Worm (Caenorhabditis elegans) whole organism, young adult: ENCODE data around the gene pdf-2.

Experiments
- B0336.3 ChIP-seq: fragments of 200-800 bp; sonication (Bioruptor generic); IDR thresholded peaks from 2 replicates; pipeline ENCODE4 v1.3.6; 2022; ENCODE audit warnings: missing genetic modification characterization, missing compliant biosample characterization
- F49E8.2 ChIP-seq: sonication (generic microtip); optimal IDR thresholded peaks from 3 replicates; lab custom pipeline; 2017; ENCODE audit warnings: missing genetic modification characterization, mild to moderate bottlenecking, missing compliant biosample characterization, antibody characterized with exemption, moderate library complexity; ENCODE audit not compliant: insufficient read depth
- F52B5.7 ChIP-seq: sonication (generic microtip); optimal IDR thresholded peaks from 2 replicates; lab custom pipeline; 2016; ENCODE audit warnings: mild to moderate bottlenecking, missing genetic modification characterization, missing compliant biosample characterization
- F55B11.4 ChIP-seq: sonication (generic microtip); optimal IDR thresholded peaks from 2 replicates; lab custom pipeline; 2016; ENCODE audit warnings: missing compliant biosample characterization, missing genetic modification characterization, borderline replicate concordance; ENCODE audit not compliant: insufficient read depth
- F57C9.4 ChIP-seq: sonication (generic microtip); optimal IDR thresholded peaks from 2 replicates; lab custom pipeline; 2017; ENCODE audit warnings: mild to moderate bottlenecking, missing genetic modification characterization, missing compliant biosample characterization
- K11D2.4 ChIP-seq: fragments of 200-800 bp; sonication (Bioruptor generic); IDR thresholded peaks from 2 replicates; pipeline ENCODE4 v1.3.6; 2022; ENCODE audit warnings: missing genetic modification reagents, missing genetic modification characterization, missing compliant biosample characterization
- ZK185.1 ChIP-seq: sonication (generic microtip); optimal IDR thresholded peaks from 2 replicates; lab custom pipeline; 2016; ENCODE audit warnings: mild to moderate bottlenecking, missing genetic modification characterization, missing compliant biosample characterization; ENCODE audit not compliant: poor library complexity, severe bottlenecking
- ama-1 ChIP-seq, 3 experiments: fragments of 150-350 bp in 1 of 3; sonication (generic microtip) in 2 of 3; optimal IDR thresholded peaks; 2 replicates each; lab custom pipeline; 2014 to 2018; ENCODE audit warnings: missing biosample characterization in 2 of 3, missing genetic modification characterization in 2 of 3, missing genetic modification reagents in 2 of 3
- aptf-2 ChIP-seq: fragments of 200-800 bp; sonication (Bioruptor generic); conservative IDR thresholded peaks from 2 replicates; pipeline ENCODE4 v1.3.6; 2022; ENCODE audit warnings: missing genetic modification reagents, missing genetic modification characterization, missing compliant biosample characterization
- aptf-3 ChIP-seq: fragments of 200-800 bp; sonication (Bioruptor generic); IDR thresholded peaks from 2 replicates; pipeline ENCODE4 v1.3.6; 2022; ENCODE audit warnings: missing genetic modification characterization, missing compliant biosample characterization
- attf-5 ChIP-seq: fragments of 200-800 bp; sonication (Bioruptor generic); optimal IDR thresholded peaks from 2 replicates; lab custom pipeline; 2018; ENCODE audit warnings: mild to moderate bottlenecking, missing genetic modification characterization, missing compliant biosample characterization
- bed-1 ChIP-seq: fragments of 200-800 bp; sonication (Bioruptor generic); IDR thresholded peaks from 2 replicates; pipeline ENCODE4 v1.3.6; 2022; ENCODE audit warnings: missing genetic modification reagents, missing genetic modification characterization, missing compliant biosample characterization
- ceh-100 ChIP-seq: fragments of 200-800 bp; sonication (Bioruptor generic); IDR thresholded peaks from 2 replicates; pipeline ENCODE4 v1.3.6; 2022; ENCODE audit warnings: missing genetic modification reagents, missing genetic modification characterization, missing compliant biosample characterization
- ceh-40 ChIP-seq: fragments of 200-800 bp; sonication (Bioruptor generic); IDR thresholded peaks from 2 replicates; pipeline ENCODE4 v1.3.6; 2022; ENCODE audit warnings: missing genetic modification characterization, missing compliant biosample characterization
- ceh-58 ChIP-seq: fragments of 200-800 bp; sonication (Bioruptor generic); IDR thresholded peaks from 2 replicates; pipeline ENCODE4 v1.3.6; 2022; ENCODE audit warnings: missing genetic modification characterization, missing compliant biosample characterization
- ceh-91 ChIP-seq: fragments of 200-800 bp; sonication (Bioruptor generic); IDR thresholded peaks from 2 replicates; pipeline ENCODE4 v1.3.6; 2022; ENCODE audit warnings: missing genetic modification reagents, missing genetic modification characterization, missing compliant biosample characterization
- chd-7 ChIP-seq: sonication (generic microtip); optimal IDR thresholded peaks from 2 replicates; lab custom pipeline; 2016; ENCODE audit warnings: mild to moderate bottlenecking, missing genetic modification characterization, moderate library complexity, missing compliant biosample characterization
- ets-4 ChIP-seq: fragments of 200-800 bp; sonication (Bioruptor generic); optimal IDR thresholded peaks from 2 replicates; lab custom pipeline; 2018; ENCODE audit warnings: mild to moderate bottlenecking, missing genetic modification characterization, missing compliant biosample characterization
- fkh-3 ChIP-seq: sonication (generic microtip); optimal IDR thresholded peaks from 2 replicates; lab custom pipeline; 2016; ENCODE audit warnings: mild to moderate bottlenecking, missing genetic modification characterization, missing compliant biosample characterization
- hlh-12 ChIP-seq: sonication (generic microtip); optimal IDR thresholded peaks from 2 replicates; lab custom pipeline; 2016; ENCODE audit warnings: missing genetic modification characterization, missing compliant biosample characterization
- lag-1 ChIP-seq: fragments of 200-800 bp; sonication (Bioruptor generic); IDR thresholded peaks from 2 replicates; pipeline ENCODE4 v1.3.6; 2022; ENCODE audit warnings: missing genetic modification reagents, missing genetic modification characterization, missing compliant biosample characterization
- let-526 ChIP-seq: fragments of 200-800 bp; sonication (Bioruptor generic); IDR thresholded peaks from 2 replicates; pipeline ENCODE4 v1.3.6; 2022; ENCODE audit warnings: missing genetic modification reagents, missing genetic modification characterization, missing compliant biosample characterization
- lin-26 ChIP-seq: fragments of 200-800 bp; sonication (Bioruptor generic); IDR thresholded peaks from 2 replicates; pipeline ENCODE4 v1.3.6; 2022; ENCODE audit warnings: missing genetic modification reagents, missing genetic modification characterization, missing compliant biosample characterization
- madf-3 ChIP-seq: fragments of 200-800 bp; sonication (Bioruptor generic); IDR thresholded peaks from 2 replicates; pipeline ENCODE4 v1.3.6; 2022; ENCODE audit warnings: missing genetic modification reagents, missing genetic modification characterization, missing compliant biosample characterization
- madf-6 ChIP-seq: fragments of 200-800 bp; sonication (Bioruptor generic); IDR thresholded peaks from 2 replicates; pipeline ENCODE4 v1.3.6; 2022; ENCODE audit warnings: missing genetic modification reagents, missing genetic modification characterization, missing compliant biosample characterization
- nfya-2 ChIP-seq: fragments of 200-800 bp; sonication (Bioruptor generic); IDR thresholded peaks from 2 replicates; pipeline ENCODE4 v1.3.6; 2022; ENCODE audit warnings: missing genetic modification reagents, missing genetic modification characterization, missing compliant biosample characterization
- nhr-120 ChIP-seq: fragments of 200-800 bp; sonication (Bioruptor generic); IDR thresholded peaks from 2 replicates; pipeline ENCODE4 v1.3.6; 2022; ENCODE audit warnings: missing genetic modification characterization, missing compliant biosample characterization
- nhr-179 ChIP-seq: sonication (generic microtip); optimal IDR thresholded peaks from 2 replicates; lab custom pipeline; 2016; ENCODE audit warnings: mild to moderate bottlenecking, missing genetic modification characterization, missing compliant biosample characterization
- nhr-80 ChIP-seq: sonication (generic microtip); optimal IDR thresholded peaks from 2 replicates; lab custom pipeline; 2016; ENCODE audit warnings: missing genetic modification characterization, missing compliant biosample characterization
- pbrm-1 ChIP-seq: fragments of 200-800 bp; sonication (Bioruptor generic); IDR thresholded peaks from 2 replicates; pipeline ENCODE4 v1.3.6; 2022; ENCODE audit warnings: missing genetic modification reagents, missing genetic modification characterization, missing compliant biosample characterization
- rec-8 ChIP-seq, 2 experiments: sonication (generic microtip); optimal IDR thresholded peaks; 2 replicates each; lab custom pipeline; 2016; ENCODE audit warnings: mild to moderate bottlenecking in 2 of 2, missing genetic modification characterization in 2 of 2, missing genetic modification reagents in 2 of 2, missing genotype in 2 of 2, missing biosample characterization in 1 of 2, missing compliant biosample characterization in 1 of 2, moderate library complexity in 1 of 2
- repo-1 ChIP-seq: sonication (generic microtip); optimal IDR thresholded peaks from 2 replicates; lab custom pipeline; 2017; ENCODE audit warnings: mild to moderate bottlenecking, missing genetic modification characterization, missing compliant biosample characterization
- snpc-4 ChIP-seq, 5 experiments: fragments of 150-350 bp in 1 of 5; sonication (generic microtip) in 4 of 5; optimal IDR thresholded peaks; 2 replicates each; lab custom pipeline; 2014 to 2018; ENCODE audit warnings: missing genetic modification characterization in 5 of 5, missing biosample characterization in 3 of 5, antibody characterized with exemption in 2 of 5, mild to moderate bottlenecking in 2 of 5, missing compliant biosample characterization in 2 of 5, missing genotype in 2 of 5, moderate library complexity in 2 of 5, missing genetic modification reagents in 1 of 5
- tlf-1 ChIP-seq: fragments of 200-800 bp; sonication (Bioruptor generic); optimal IDR thresholded peaks from 2 replicates; lab custom pipeline; 2018; ENCODE audit warnings: mild to moderate bottlenecking, missing genetic modification characterization, missing compliant biosample characterization
- unc-130 ChIP-seq: sonication (generic microtip); optimal IDR thresholded peaks from 2 replicates; lab custom pipeline; 2016; ENCODE audit warnings: missing genetic modification reagents, missing genetic modification characterization, missing compliant biosample characterization
- ztf-18 ChIP-seq: sonication (generic microtip); optimal IDR thresholded peaks from 2 replicates; lab custom pipeline; 2016; ENCODE audit warnings: missing genotype, mild to moderate bottlenecking, missing genetic modification characterization, missing compliant biosample characterization
- ztf-22 ChIP-seq: fragments of 200-800 bp; sonication (Bioruptor generic); optimal IDR thresholded peaks from 2 replicates; lab custom pipeline; 2018; ENCODE audit warnings: mild to moderate bottlenecking, missing genetic modification characterization, moderate library complexity, missing compliant biosample characterization

The pdf-2 gene

DNA sequence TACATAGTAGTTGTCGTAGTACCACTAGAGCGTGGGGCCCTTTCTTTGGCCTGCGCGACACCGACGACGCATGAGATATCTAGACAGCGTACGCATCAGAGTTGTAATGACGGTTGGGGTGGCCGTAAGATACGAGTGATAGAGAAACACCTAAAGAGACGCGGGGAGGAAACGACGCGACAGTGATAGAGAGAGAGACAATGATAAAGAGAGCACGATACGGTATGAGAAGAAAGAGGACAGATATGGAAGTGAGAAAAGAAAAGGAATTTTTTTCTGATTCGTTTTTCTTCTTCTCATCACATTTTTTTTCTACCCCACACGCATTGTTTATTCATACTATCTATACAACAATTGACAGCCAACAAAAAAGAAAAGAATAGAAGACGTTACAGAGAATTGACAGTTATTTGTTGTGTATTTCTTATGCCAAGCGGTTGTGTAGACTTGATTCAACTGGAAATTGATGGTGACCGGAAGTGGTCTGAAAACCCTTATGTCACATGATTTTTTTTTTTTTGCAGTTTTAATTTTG lies 15.3 kb downstream of the pdf-2 start:
- TF ChIP-seq fkh-3 (tag; lab: Kevin White, UChicago): no peak
- TF ChIP-seq attf-5 (GFP tag; lab: Kevin White, UChicago): no peak
- no peak for TF ChIP-seq ztf-22 (GFP tag; lab: Kevin White, UChicago)
- no peak for TF ChIP-seq let-526 (GFP tag; lab: Robert Waterston, UW)
- TF ChIP-seq nhr-80 (tag; lab: Kevin White, UChicago): peak; percentile 57
- no peak for TF ChIP-seq F52B5.7
- no peak for TF ChIP-seq ceh-100 (GFP tag; lab: Robert Waterston, UW)
- no peak for TF ChIP-seq rec-8 (tag; optimal IDR thresholded peaks at IDR 0.05; lab: Kevin White, UChicago)

DNA sequence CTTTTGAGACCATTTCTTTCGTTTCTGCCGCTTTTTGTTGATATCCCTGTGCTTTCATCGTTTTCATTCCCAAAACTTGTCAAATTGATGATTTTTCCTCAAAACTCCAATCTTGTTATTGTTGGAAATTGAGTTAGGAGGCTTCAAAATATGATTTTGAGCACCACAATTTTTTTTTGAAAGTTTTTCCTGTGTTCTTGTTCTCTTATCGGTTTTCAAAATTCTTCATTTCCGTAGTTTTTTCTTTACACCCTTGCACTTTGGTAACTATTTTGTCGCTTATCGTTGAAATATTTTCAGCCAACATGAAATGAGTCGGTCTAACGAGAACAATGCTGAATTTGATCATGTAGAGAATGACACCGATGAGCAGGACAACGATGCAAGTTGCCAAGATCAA lies 17.4 kb downstream of the pdf-2 start, which contains the start of gene F48B9.1:
F48B9.1 (plus strand) TSS at position 301 of the 400 bp plus-strand sequence.
- TF ChIP-seq ZK185.1 (tag; lab: Kevin White, UChicago): no peak
- TF ChIP-seq lag-1 (GFP tag; lab: Robert Waterston, UW): no peak
- no peak for TF ChIP-seq nhr-120 (GFP tag; lab: Robert Waterston, UW)
- TF ChIP-seq bed-1: no peak
- no peak for TF ChIP-seq aptf-2 (GFP tag; lab: Robert Waterston, UW)
- no peak for TF ChIP-seq ztf-18 (tag; lab: Kevin White, UChicago)
- TF ChIP-seq B0336.3 (GFP tag; lab: Robert Waterston, UW): no peak
- TF ChIP-seq nhr-179: no peak
- no peak for TF ChIP-seq snpc-4 (GFP tag; optimal IDR thresholded peaks at IDR 0.05; lab: Kevin White, UChicago)
- TF ChIP-seq snpc-4 (tag; optimal IDR thresholded peaks at IDR 0.05; lab: Kevin White, UChicago): no peak

DNA sequence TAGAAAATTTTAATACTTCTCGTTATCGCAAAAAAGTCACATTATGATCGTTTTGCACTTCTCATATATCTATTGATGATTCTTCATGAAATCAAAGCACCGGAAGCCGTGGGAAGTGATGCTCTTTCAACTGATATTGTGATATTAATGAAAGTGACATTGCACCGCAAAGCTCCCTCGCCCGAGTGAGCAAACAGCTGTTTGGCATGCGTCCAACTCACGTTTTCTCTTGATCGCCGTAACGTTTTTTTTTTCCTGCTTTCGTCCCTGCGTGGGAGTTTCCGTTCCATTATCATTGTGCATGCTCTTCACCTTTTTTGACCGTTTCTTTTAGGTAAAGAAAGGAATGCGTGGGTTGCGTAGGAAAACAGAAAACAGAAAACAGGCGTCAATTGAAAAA lies 25.7 kb downstream of the pdf-2 start:
- TF ChIP-seq chd-7 (tag; lab: Kevin White, UChicago) (no peak), unc-130 (GFP tag; lab: Kevin White, UChicago) (no peak), hlh-12 (tag; lab: Kevin White, UChicago) (no peak), madf-3 (no peak), ceh-40 (no peak), F49E8.2 (tag; lab: Kevin White, UChicago) (no peak), F55B11.4 (no peak), repo-1 (tag; lab: Kevin White, UChicago) (no peak), ceh-58 (GFP tag; lab: Robert Waterston, UW) (no peak), F57C9.4 (tag; lab: Kevin White, UChicago) (no peak), pbrm-1 (no peak), ama-1 (optimal IDR thresholded peaks at IDR 0.05; lab: Kevin White, UChicago) (no peak), ama-1 (GFP tag; optimal IDR thresholded peaks at IDR 0.05; lab: Kevin White, UChicago) (no peak), tlf-1 (GFP tag; lab: Kevin White, UChicago) (no peak), ceh-91 (GFP tag; lab: Robert Waterston, UW) (no peak), K11D2.4 (GFP tag; lab: Robert Waterston, UW) (no peak), ets-4 (GFP tag; lab: Kevin White, UChicago) (no peak), madf-6 (GFP tag; lab: Robert Waterston, UW) (no peak), lin-26 (no peak), nfya-2 (GFP tag; lab: Robert Waterston, UW) (no peak), aptf-3 (GFP tag; lab: Robert Waterston, UW) (no peak)
